Worm (Caenorhabditis elegans) whole organism, L4/young adult: ENCODE measurements around the gene asd-1.

ENCODE experiments used
- W03F9.2 ChIP-seq: fragments of 150-350 bp; optimal IDR thresholded peaks from 2 replicates; lab custom pipeline; 2014; ENCODE audit warnings: missing biosample characterization, missing genetic modification characterization
- dao-5 ChIP-seq: sonication (generic microtip); optimal IDR thresholded peaks from 2 replicates; lab custom pipeline; 2016; ENCODE audit warnings: missing genotype, missing genetic modification characterization, moderate library complexity, missing compliant biosample characterization
- him-1 ChIP-seq: sonication (generic microtip); optimal IDR thresholded peaks from 2 replicates; lab custom pipeline; 2016; ENCODE audit warnings: missing genotype, missing genetic modification reagents, missing genetic modification characterization, missing compliant biosample characterization

DNA sequence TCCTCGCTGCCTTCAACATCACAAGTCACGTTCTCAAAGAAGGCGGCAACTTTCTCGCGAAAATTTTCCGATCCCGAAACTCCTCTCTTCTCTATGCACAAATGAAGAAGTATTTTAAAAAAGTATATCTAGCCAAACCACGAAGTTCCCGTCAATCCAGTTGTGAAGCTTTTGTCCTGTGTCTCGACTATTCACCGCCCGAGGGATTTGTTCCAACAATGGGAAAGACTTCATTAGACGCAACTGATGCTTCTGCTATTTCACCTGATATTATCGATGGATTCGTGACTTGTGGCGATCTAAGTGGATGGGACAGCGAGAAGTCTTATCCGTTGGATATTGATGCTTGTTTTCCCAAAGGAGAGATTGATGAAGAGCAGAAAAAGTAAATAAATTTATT is 7.9 kb downstream of the asd-1 start:
- TF ChIP-seq him-1 (tag; lab: Kevin White, UChicago) (no peak), W03F9.2 (tag; lab: Kevin White, UChicago) (no peak), dao-5 (tag; lab: Kevin White, UChicago) (no peak)
